Worm (Caenorhabditis elegans) whole organism, young adult: ENCODE results near the gene F28A10.7.
"Not testable (repeated sequence)": the region's sequence is repeated elsewhere in the genome, so short reads cannot be mapped to it uniquely, and the experiment has no call there.

Experiments used
- B0261.1 ChIP-seq: sonication (generic microtip); optimal IDR thresholded peaks from 2 replicates; lab custom pipeline; 2016; ENCODE audit warnings: mild to moderate bottlenecking, missing genetic modification characterization, moderate library complexity, missing compliant biosample characterization
- B0336.3 ChIP-seq: fragments of 200-800 bp; sonication (Bioruptor generic); IDR thresholded peaks from 2 replicates; pipeline ENCODE4 v1.3.6; 2022; ENCODE audit warnings: missing genetic modification characterization, missing compliant biosample characterization
- F22D6.2 ChIP-seq: sonication (generic microtip); optimal IDR thresholded peaks from 2 replicates; lab custom pipeline; 2016; ENCODE audit warnings: mild to moderate bottlenecking, missing genetic modification characterization, missing compliant biosample characterization
- F57A8.1 ChIP-seq: fragments of 200-800 bp; sonication (Bioruptor generic); optimal IDR thresholded peaks from 2 replicates; lab custom pipeline; 2018; ENCODE audit warnings: mild to moderate bottlenecking, missing genetic modification characterization, moderate library complexity, missing compliant biosample characterization
- K11D2.4 ChIP-seq: fragments of 200-800 bp; sonication (Bioruptor generic); IDR thresholded peaks from 2 replicates; pipeline ENCODE4 v1.3.6; 2022; ENCODE audit warnings: missing genetic modification reagents, missing genetic modification characterization, missing compliant biosample characterization
- K12H6.12 ChIP-seq: fragments of 200-800 bp; sonication (Bioruptor generic); optimal IDR thresholded peaks from 2 replicates; lab custom pipeline; 2018; ENCODE audit warnings: mild to moderate bottlenecking, missing genetic modification characterization, missing compliant biosample characterization
- ama-1 ChIP-seq, 3 experiments: fragments of 150-350 bp in 1 of 3; sonication (generic microtip) in 2 of 3; optimal IDR thresholded peaks; 2 replicates each; lab custom pipeline; 2014 to 2018; ENCODE audit warnings: missing biosample characterization in 2 of 3, missing genetic modification characterization in 2 of 3, missing genetic modification reagents in 2 of 3
- attf-5 ChIP-seq: fragments of 200-800 bp; sonication (Bioruptor generic); optimal IDR thresholded peaks from 2 replicates; lab custom pipeline; 2018; ENCODE audit warnings: mild to moderate bottlenecking, missing genetic modification characterization, missing compliant biosample characterization
- cebp-1 ChIP-seq, 2 experiments: fragments of 200-800 bp in 1 of 2; sonication (Bioruptor generic) in 1 of 2; sonication (generic microtip) in 1 of 2; IDR thresholded peaks in 1 of 2; optimal IDR thresholded peaks in 1 of 2; 2 replicates each; pipeline versions ENCODE4 v1.3.6 to Lab custom; 2017 to 2022; ENCODE audit warnings: missing compliant biosample characterization in 2 of 2, missing genetic modification characterization in 2 of 2, mild to moderate bottlenecking in 1 of 2, missing genetic modification reagents in 1 of 2, moderate library complexity in 1 of 2
- ceh-27 ChIP-seq: fragments of 200-800 bp; sonication (Bioruptor generic); optimal IDR thresholded peaks from 2 replicates; lab custom pipeline; 2018; ENCODE audit warnings: mild to moderate bottlenecking, missing genetic modification characterization, moderate library complexity, missing compliant biosample characterization
- ceh-91 ChIP-seq: fragments of 200-800 bp; sonication (Bioruptor generic); IDR thresholded peaks from 2 replicates; pipeline ENCODE4 v1.3.6; 2022; ENCODE audit warnings: missing genetic modification reagents, missing genetic modification characterization, missing compliant biosample characterization
- egrh-3 ChIP-seq: fragments of 200-800 bp; sonication (Bioruptor generic); IDR thresholded peaks from 2 replicates; pipeline ENCODE4 v1.3.6; 2022; ENCODE audit warnings: missing genetic modification reagents, missing genetic modification characterization, missing compliant biosample characterization
- fkh-3 ChIP-seq: sonication (generic microtip); optimal IDR thresholded peaks from 2 replicates; lab custom pipeline; 2016; ENCODE audit warnings: mild to moderate bottlenecking, missing genetic modification characterization, missing compliant biosample characterization
- hmg-1.2 ChIP-seq: fragments of 200-800 bp; sonication (Bioruptor generic); IDR thresholded peaks from 2 replicates; pipeline ENCODE4 v1.3.6; 2022; ENCODE audit warnings: missing genetic modification reagents, missing genetic modification characterization, missing compliant biosample characterization
- hmg-20 ChIP-seq: fragments of 200-800 bp; sonication (Bioruptor generic); IDR thresholded peaks from 2 replicates; pipeline ENCODE4 v1.3.6; 2022; ENCODE audit warnings: missing genetic modification reagents, missing genetic modification characterization, missing compliant biosample characterization
- hrde-1 ChIP-seq: sonication (generic microtip); optimal IDR thresholded peaks from 2 replicates; lab custom pipeline; 2016; ENCODE audit warnings: missing genetic modification characterization, mild to moderate bottlenecking, missing compliant biosample characterization, moderate library complexity, missing genotype, missing genetic modification reagents, borderline replicate concordance
- hsf-1 ChIP-seq: fragments of 200-800 bp; sonication (Bioruptor generic); IDR thresholded peaks from 2 replicates; pipeline ENCODE4 v1.3.6; 2022; ENCODE audit warnings: missing genetic modification reagents, missing genetic modification characterization, missing compliant biosample characterization
- let-526 ChIP-seq: fragments of 200-800 bp; sonication (Bioruptor generic); IDR thresholded peaks from 2 replicates; pipeline ENCODE4 v1.3.6; 2022; ENCODE audit warnings: missing genetic modification reagents, missing genetic modification characterization, missing compliant biosample characterization
- lin-40 ChIP-seq: sonication (generic microtip); optimal IDR thresholded peaks from 2 replicates; lab custom pipeline; 2016; ENCODE audit warnings: missing genetic modification characterization, mild to moderate bottlenecking, missing compliant biosample characterization, missing genotype, missing genetic modification reagents
- lin-54 ChIP-seq: fragments of 200-800 bp; sonication (Bioruptor generic); optimal IDR thresholded peaks from 2 replicates; lab custom pipeline; 2018; ENCODE audit warnings: mild to moderate bottlenecking, missing genetic modification characterization, missing compliant biosample characterization
- lsy-27 ChIP-seq: sonication (generic microtip); optimal IDR thresholded peaks from 2 replicates; lab custom pipeline; 2017; ENCODE audit warnings: missing genetic modification characterization, mild to moderate bottlenecking, missing compliant biosample characterization, antibody characterized with exemption, missing genotype, borderline replicate concordance; ENCODE audit not compliant: insufficient read depth
- mcd-1 ChIP-seq: fragments of 200-800 bp; sonication (Bioruptor generic); IDR thresholded peaks from 2 replicates; pipeline ENCODE4 v1.3.6; 2022; ENCODE audit warnings: missing genetic modification reagents, missing genetic modification characterization, missing compliant biosample characterization
- mes-4 ChIP-seq: sonication (generic microtip); optimal IDR thresholded peaks from 2 replicates; lab custom pipeline; 2016; ENCODE audit warnings: missing genotype, missing genetic modification characterization, missing compliant biosample characterization
- mxl-1 ChIP-seq: sonication (generic microtip); optimal IDR thresholded peaks from 2 replicates; lab custom pipeline; 2016; ENCODE audit warnings: missing genetic modification characterization, missing compliant biosample characterization
- nfya-1 ChIP-seq: sonication (generic microtip); optimal IDR thresholded peaks from 2 replicates; lab custom pipeline; 2017; ENCODE audit warnings: antibody characterized with exemption, missing compliant biosample characterization, missing genetic modification characterization, borderline replicate concordance; ENCODE audit not compliant: insufficient read depth
- nfyb-1 ChIP-seq: fragments of 200-800 bp; sonication (Bioruptor generic); IDR thresholded peaks from 2 replicates; pipeline ENCODE4 v1.3.6; 2022; ENCODE audit warnings: missing genetic modification reagents, missing genetic modification characterization, missing compliant biosample characterization
- nhr-179 ChIP-seq: sonication (generic microtip); optimal IDR thresholded peaks from 2 replicates; lab custom pipeline; 2016; ENCODE audit warnings: mild to moderate bottlenecking, missing genetic modification characterization, missing compliant biosample characterization
- nhr-80 ChIP-seq: sonication (generic microtip); optimal IDR thresholded peaks from 2 replicates; lab custom pipeline; 2016; ENCODE audit warnings: missing genetic modification characterization, missing compliant biosample characterization
- nhr-90 ChIP-seq: sonication (generic microtip); optimal IDR thresholded peaks from 2 replicates; lab custom pipeline; 2016; ENCODE audit warnings: missing genotype, mild to moderate bottlenecking, missing genetic modification characterization, missing compliant biosample characterization
- rcor-1 ChIP-seq: fragments of 200-800 bp; sonication (Bioruptor generic); IDR thresholded peaks from 2 replicates; pipeline ENCODE4 v1.3.6; 2022; ENCODE audit warnings: missing genetic modification reagents, missing genetic modification characterization, missing compliant biosample characterization
- rec-8 ChIP-seq, 2 experiments: sonication (generic microtip); optimal IDR thresholded peaks; 2 replicates each; lab custom pipeline; 2016; ENCODE audit warnings: mild to moderate bottlenecking in 2 of 2, missing genetic modification characterization in 2 of 2, missing genetic modification reagents in 2 of 2, missing genotype in 2 of 2, missing biosample characterization in 1 of 2, missing compliant biosample characterization in 1 of 2, moderate library complexity in 1 of 2
- repo-1 ChIP-seq: sonication (generic microtip); optimal IDR thresholded peaks from 2 replicates; lab custom pipeline; 2017; ENCODE audit warnings: mild to moderate bottlenecking, missing genetic modification characterization, missing compliant biosample characterization
- rpc-1 ChIP-seq, 2 experiments: fragments of 150-350 bp in 1 of 2; sonication (generic microtip) in 1 of 2; optimal IDR thresholded peaks; 2 replicates each; lab custom pipeline; 2014 to 2018; ENCODE audit warnings: missing biosample characterization in 1 of 2, missing genetic modification characterization in 1 of 2, missing genetic modification reagents in 1 of 2, missing genotype in 1 of 2
- snpc-1.1 ChIP-seq: sonication (generic microtip); optimal IDR thresholded peaks from 2 replicates; lab custom pipeline; 2017; ENCODE audit warnings: missing genetic modification characterization, mild to moderate bottlenecking, missing compliant biosample characterization, antibody characterized with exemption, moderate library complexity, missing genotype, missing genetic modification reagents; ENCODE audit not compliant: insufficient read depth
- snpc-3.4 ChIP-seq: sonication (generic microtip); optimal IDR thresholded peaks from 2 replicates; lab custom pipeline; 2017; ENCODE audit warnings: missing genetic modification characterization, mild to moderate bottlenecking, missing compliant biosample characterization, antibody characterized with exemption, moderate library complexity, missing genotype, missing genetic modification reagents
- sptf-2 ChIP-seq: fragments of 200-800 bp; sonication (Bioruptor generic); optimal IDR thresholded peaks from 2 replicates; lab custom pipeline; 2018; ENCODE audit warnings: mild to moderate bottlenecking, missing genetic modification characterization, missing compliant biosample characterization
- tbp1 ChIP-seq: fragments of 200-800 bp; sonication (Bioruptor generic); optimal IDR thresholded peaks from 2 replicates; lab custom pipeline; 2018; ENCODE audit warnings: mild to moderate bottlenecking, missing genetic modification characterization, missing compliant biosample characterization
- tlf-1 ChIP-seq: fragments of 200-800 bp; sonication (Bioruptor generic); optimal IDR thresholded peaks from 2 replicates; lab custom pipeline; 2018; ENCODE audit warnings: mild to moderate bottlenecking, missing genetic modification characterization, missing compliant biosample characterization
- zim-3 ChIP-seq: sonication (generic microtip); optimal IDR thresholded peaks from 2 replicates; lab custom pipeline; 2017; ENCODE audit warnings: mild to moderate bottlenecking, missing genetic modification characterization, moderate library complexity, missing compliant biosample characterization
- ztf-6 ChIP-seq: fragments of 200-800 bp; sonication (Bioruptor generic); IDR thresholded peaks from 2 replicates; pipeline ENCODE4 v1.3.6; 2022; ENCODE audit warnings: missing genetic modification reagents, missing genetic modification characterization, missing compliant biosample characterization

F28A10.7 gene

ce11 chrII:850567-850966 lies 5.0 kb upstream of the F28A10.7 start, which contains the start of gene F28A10.5:
Gene F28A10.5 (minus strand): TSS chrII:850667.
- TF ChIP-seq hmg-20, F57A8.1, repo-1: not testable (repeated sequence)

ce11 chrII:848519-848918 lies 3.0 kb upstream of the F28A10.7 start, which contains the start of the genes acdh-9 and F28A10.13:
Gene acdh-9 (minus strand): TSS chrII:848603.
Gene F28A10.13 (plus strand): TSS chrII:848812.
- peak; percentile 25 for TF ChIP-seq ceh-27
- no peak for TF ChIP-seq nhr-179 (tag; lab: Kevin White, UChicago)
- TF ChIP-seq K11D2.4 (GFP tag; lab: Robert Waterston, UW), result peak; percentile 31; the same call in 1 of the 2 replicates
- 0 out of 2 replicates have a peak, but pooled peaks have one; percentile 40 for TF ChIP-seq rcor-1 (GFP tag; lab: Robert Waterston, UW)
- no peak for TF ChIP-seq hrde-1 (tag; lab: Kevin White, UChicago)
- no peak for TF ChIP-seq sptf-2 (GFP tag; lab: Kevin White, UChicago)
- peak; percentile 41; the same call in 1 of the 2 replicates for TF ChIP-seq mcd-1 (GFP tag; lab: Robert Waterston, UW)
- TF ChIP-seq rec-8 (tag; optimal IDR thresholded peaks at IDR 0.05; lab: Kevin White, UChicago), result no peak
- peak; percentile 0 for TF ChIP-seq nhr-90 (tag; lab: Kevin White, UChicago)
- peak; percentile 23 for TF ChIP-seq K12H6.12
- TF ChIP-seq tlf-1, result peak; percentile 15
- peak; percentile 57 for TF ChIP-seq attf-5 (GFP tag; lab: Kevin White, UChicago)
- TF ChIP-seq nfyb-1 (GFP tag; lab: Robert Waterston, UW), result 0 out of 2 replicates have a peak, but pooled peaks have one; percentile 52
- no peak for TF ChIP-seq cebp-1 (GFP tag; IDR thresholded peaks at IDR 0.05; lab: Robert Waterston, UW)
- peak; percentile 73 for TF ChIP-seq cebp-1 (tag; optimal IDR thresholded peaks at IDR 0.05; lab: Kevin White, UChicago)
- no peak for TF ChIP-seq lsy-27
- TF ChIP-seq snpc-1.1 (tag; lab: Kevin White, UChicago), result no peak
- TF ChIP-seq B0261.1, result no peak
- TF ChIP-seq rpc-1 (optimal IDR thresholded peaks at IDR 0.05; lab: Kevin White, UChicago), result no peak
- no peak for TF ChIP-seq rpc-1 (tag; optimal IDR thresholded peaks at IDR 0.05; lab: Kevin White, UChicago)
- peak; percentile 70 for TF ChIP-seq B0336.3 (GFP tag; lab: Robert Waterston, UW)
- TF ChIP-seq ztf-6 (GFP tag; lab: Robert Waterston, UW), result no peak
- TF ChIP-seq let-526 (GFP tag; lab: Robert Waterston, UW), result 0 out of 2 replicates have a peak, but pooled peaks have one; percentile 55
- TF ChIP-seq nfya-1 (tag; lab: Kevin White, UChicago), result no peak
- TF ChIP-seq tbp1 (GFP tag; lab: Kevin White, UChicago), result peak; percentile 35
- peak; percentile 31 for TF ChIP-seq lin-40 (tag; lab: Kevin White, UChicago)
- peak; percentile 41 for TF ChIP-seq ama-1 (optimal IDR thresholded peaks at IDR 0.05; lab: Kevin White, UChicago)
- no peak for TF ChIP-seq ama-1 (GFP tag; optimal IDR thresholded peaks at IDR 0.05; lab: Kevin White, UChicago)
- TF ChIP-seq ceh-91 (GFP tag; lab: Robert Waterston, UW), result no peak
- TF ChIP-seq zim-3 (tag; lab: Kevin White, UChicago), result no peak
- no peak for TF ChIP-seq fkh-3 (tag; lab: Kevin White, UChicago)
- no peak for TF ChIP-seq hsf-1 (GFP tag; lab: Robert Waterston, UW)
- no peak for TF ChIP-seq mes-4 (tag; lab: Kevin White, UChicago)
- peak; percentile 31 for TF ChIP-seq lin-54 (GFP tag; lab: Kevin White, UChicago)
- peak; percentile 65 for TF ChIP-seq F22D6.2
- peak; percentile 74 for TF ChIP-seq nhr-80
- peak; percentile 80; the same call in 1 of the 2 replicates for TF ChIP-seq hmg-1.2
- no peak for TF ChIP-seq snpc-3.4 (tag; lab: Kevin White, UChicago)
- no peak for TF ChIP-seq egrh-3 (GFP tag; lab: Robert Waterston, UW)
- no peak for TF ChIP-seq mxl-1 (tag; lab: Kevin White, UChicago)
